Worm (Caenorhabditis elegans) whole organism, midembryonic: ENCODE measurements around the gene T02H6.8.

Source experiments
- T22C8.4 ChIP-seq: fragments of 200-800 bp; sonication (Bioruptor generic); IDR thresholded peaks from 2 replicates; pipeline ENCODE4 v1.3.6; 2022; ENCODE audit warnings: missing genetic modification characterization, missing compliant biosample characterization
- cog-1 ChIP-seq: sonication (generic microtip); optimal IDR thresholded peaks from 2 replicates; lab custom pipeline; 2016; ENCODE audit warnings: missing genetic modification characterization, missing compliant biosample characterization
- flt-1 ChIP-seq: fragments of 200-800 bp; sonication (Bioruptor generic); IDR thresholded peaks from 2 replicates; pipeline ENCODE4 v1.3.6; 2022; ENCODE audit warnings: missing genetic modification characterization, missing compliant biosample characterization
- klf-2 ChIP-seq: fragments of 200-800 bp; sonication (Bioruptor generic); conservative IDR thresholded peaks from 2 replicates; pipeline ENCODE4 v1.3.6; 2022; ENCODE audit warnings: missing genetic modification reagents, missing genetic modification characterization, missing compliant biosample characterization
- ztf-23 ChIP-seq: fragments of 200-800 bp; sonication (Bioruptor generic); IDR thresholded peaks from 2 replicates; pipeline ENCODE4 v1.3.6; 2022; ENCODE audit warnings: missing genetic modification reagents, missing genetic modification characterization, missing compliant biosample characterization

- TF ChIP-seq cog-1 (tag; lab: Kevin White, UChicago) (no peak), klf-2 (no peak), ztf-23 (GFP tag; lab: Robert Waterston, UW) (no peak), T22C8.4 (no peak), flt-1 (GFP tag; lab: Robert Waterston, UW) (no peak)
Observed at ce11 chrII:658369-658768, 22.3 kb upstream of the T02H6.8 start, which contains the start of gene sdz-24.
